Worm (Caenorhabditis elegans): ENCODE measurements around the gene Y37B11A.3.

ce11 chrIII:5740666-5741065, 44.5 kb downstream of the Y37B11A.3 start, which contains the start of gene B0244.16:
- no peak for TF ChIP-seq snpc-4 (tag; optimal IDR thresholded peaks at IDR 0.05)
- TF ChIP-seq zag-1 (tag; optimal IDR thresholded peaks at IDR 0.05), result no peak
- no peak for TF ChIP-seq Y55F3AM.14 (GFP tag; optimal IDR thresholded peaks at IDR 0.05)
- no peak for TF ChIP-seq R02D3.7 (tag; optimal IDR thresholded peaks at IDR 0.05)
- TF ChIP-seq mdl-1 (tag; optimal IDR thresholded peaks at IDR 0.05), result no peak
- TF ChIP-seq lin-11 (tag; optimal IDR thresholded peaks at IDR 0.05), result no peak

All from whole organism, L2 larva.